Worm (Caenorhabditis elegans) whole organism, L4 larva: ENCODE data around the gene T10G3.3.

Source experiments
- D1046.2 ChIP-seq: fragments of 200-800 bp; sonication (Bioruptor generic); IDR thresholded peaks from 2 replicates; pipeline ENCODE4 v1.3.6; 2022; ENCODE audit warnings: missing genetic modification characterization, missing compliant biosample characterization
- F10B5.3 ChIP-seq: sonication (generic microtip); optimal IDR thresholded peaks from 2 replicates; lab custom pipeline; 2016; ENCODE audit warnings: mild to moderate bottlenecking, missing genetic modification characterization, missing compliant biosample characterization
- F44E2.7 ChIP-seq: fragments of 200-800 bp; sonication (Bioruptor generic); IDR thresholded peaks from 2 replicates; pipeline ENCODE4 v2.1.2; 2022; ENCODE audit warnings: missing genetic modification characterization, missing compliant biosample characterization
- F49E8.2 ChIP-seq: sonication (generic microtip); optimal IDR thresholded peaks from 2 replicates; lab custom pipeline; 2016; ENCODE audit warnings: missing compliant biosample characterization, mild to moderate bottlenecking, missing genetic modification characterization, borderline replicate concordance
- R02D3.7 ChIP-seq: fragments of 150-350 bp; sonication (generic microtip); optimal IDR thresholded peaks from 3 replicates; lab custom pipeline; 2014; ENCODE audit warnings: missing biosample characterization, missing genetic modification characterization
- Y105C5A.15 ChIP-seq: fragments of 200-800 bp; sonication (Bioruptor generic); IDR thresholded peaks from 2 replicates; pipeline ENCODE4 v1.3.6; 2022; ENCODE audit warnings: missing genetic modification characterization, missing compliant biosample characterization
- Y48G9A.11 ChIP-seq: fragments of 200-800 bp; sonication (Bioruptor generic); IDR thresholded peaks from 2 replicates; pipeline ENCODE4 v1.3.6; 2022; ENCODE audit warnings: missing genetic modification reagents, missing genetic modification characterization, missing compliant biosample characterization
- ceh-20 ChIP-seq: fragments of 200-800 bp; sonication (Bioruptor generic); IDR thresholded peaks from 2 replicates; pipeline ENCODE4 v1.3.6; 2022; ENCODE audit warnings: missing genetic modification reagents, missing genetic modification characterization, missing compliant biosample characterization
- ceh-28 ChIP-seq: fragments of 150-350 bp; optimal IDR thresholded peaks from 2 replicates; lab custom pipeline; 2014; ENCODE audit warnings: missing biosample characterization, missing genetic modification reagents, missing genetic modification characterization
- ceh-32 ChIP-seq: sonication (generic microtip); optimal IDR thresholded peaks from 2 replicates; lab custom pipeline; 2016; ENCODE audit warnings: mild to moderate bottlenecking, missing genetic modification characterization, missing compliant biosample characterization; ENCODE audit not compliant: poor library complexity
- ces-1 ChIP-seq: fragments of 150-350 bp; sonication (generic microtip); optimal IDR thresholded peaks from 4 replicates; lab custom pipeline; 2014; ENCODE audit warnings: missing biosample characterization, missing genetic modification reagents, missing genetic modification characterization
- ctbp-1 ChIP-seq: fragments of 200-800 bp; sonication (Bioruptor generic); IDR thresholded peaks from 2 replicates; pipeline ENCODE4 v1.3.6; 2022; ENCODE audit warnings: missing genetic modification reagents, missing genetic modification characterization, missing compliant biosample characterization
- daf-16 ChIP-seq, 3 experiments: sonication (generic microtip); optimal IDR thresholded peaks; 2 replicates each; lab custom pipeline; 2016 to 2017; ENCODE audit warnings: missing genetic modification characterization in 3 of 3, missing genetic modification reagents in 3 of 3, mild to moderate bottlenecking in 2 of 3, missing compliant biosample characterization in 2 of 3, missing biosample characterization in 1 of 3, moderate library complexity in 1 of 3
- daf-19 ChIP-seq: fragments of 200-800 bp; sonication (Bioruptor generic); conservative IDR thresholded peaks from 2 replicates; pipeline ENCODE4 v1.3.6; 2022; ENCODE audit warnings: missing genetic modification characterization, missing compliant biosample characterization
- dmd-8 ChIP-seq: fragments of 200-800 bp; sonication (Bioruptor generic); IDR thresholded peaks from 2 replicates; pipeline ENCODE4 v1.3.6; 2022; ENCODE audit warnings: missing genetic modification characterization, missing compliant biosample characterization
- dmd-9 ChIP-seq: fragments of 200-800 bp; sonication (Bioruptor generic); IDR thresholded peaks from 2 replicates; pipeline ENCODE4 v1.3.6; 2022; ENCODE audit warnings: missing genetic modification reagents, missing genetic modification characterization, missing compliant biosample characterization
- dpl-1 ChIP-seq: fragments of 150-350 bp; optimal IDR thresholded peaks from 2 replicates; lab custom pipeline; 2014; ENCODE audit warnings: missing biosample characterization, missing genetic modification reagents, missing genetic modification characterization
- jun-1 ChIP-seq: fragments of 150-350 bp; optimal IDR thresholded peaks from 2 replicates; lab custom pipeline; 2014; ENCODE audit warnings: missing biosample characterization, missing genetic modification reagents, missing genetic modification characterization
- lin-1 ChIP-seq: fragments of 200-800 bp; sonication (Bioruptor generic); IDR thresholded peaks from 2 replicates; pipeline ENCODE4 v1.3.6; 2022; ENCODE audit warnings: missing genetic modification reagents, missing genetic modification characterization, missing compliant biosample characterization
- lin-39 ChIP-seq: fragments of 150-350 bp; optimal IDR thresholded peaks from 2 replicates; lab custom pipeline; 2014; ENCODE audit warnings: missing biosample characterization, missing genetic modification reagents, missing genetic modification characterization
- lir-3 ChIP-seq: sonication (generic microtip); optimal IDR thresholded peaks from 2 replicates; lab custom pipeline; 2016; ENCODE audit warnings: mild to moderate bottlenecking, missing genetic modification characterization, missing compliant biosample characterization
- mdl-1 ChIP-seq, 2 experiments: fragments of 150-350 bp in 1 of 2; sonication (generic microtip) in 1 of 2; optimal IDR thresholded peaks; 2 replicates each; lab custom pipeline; 2014 to 2017; ENCODE audit warnings: missing biosample characterization in 2 of 2, missing genetic modification characterization in 2 of 2
- mep-1 ChIP-seq: fragments of 150-350 bp; sonication (generic microtip); optimal IDR thresholded peaks from 3 replicates; lab custom pipeline; 2014; ENCODE audit warnings: missing biosample characterization, missing genetic modification characterization
- mxl-3 ChIP-seq: fragments of 200-800 bp; sonication (Bioruptor generic); optimal IDR thresholded peaks from 2 replicates; lab custom pipeline; 2018; ENCODE audit warnings: mild to moderate bottlenecking, missing genetic modification characterization, missing compliant biosample characterization
- nhr-102 ChIP-seq: sonication (generic microtip); optimal IDR thresholded peaks from 2 replicates; lab custom pipeline; 2016; ENCODE audit warnings: mild to moderate bottlenecking, missing genetic modification characterization, moderate library complexity, missing compliant biosample characterization
- nhr-11 ChIP-seq: fragments of 150-350 bp; optimal IDR thresholded peaks from 2 replicates; lab custom pipeline; 2014; ENCODE audit warnings: missing biosample characterization, missing genetic modification characterization
- nhr-25 ChIP-seq: sonication (generic microtip); optimal IDR thresholded peaks from 2 replicates; lab custom pipeline; 2017; ENCODE audit warnings: missing genetic modification characterization, mild to moderate bottlenecking, missing compliant biosample characterization, antibody characterized with exemption, moderate library complexity, borderline replicate concordance; ENCODE audit not compliant: insufficient read depth
- nhr-28 ChIP-seq: fragments of 150-350 bp; optimal IDR thresholded peaks from 2 replicates; lab custom pipeline; 2014; ENCODE audit warnings: missing biosample characterization, missing genetic modification characterization
- nhr-41 ChIP-seq: fragments of 200-800 bp; sonication (Bioruptor generic); IDR thresholded peaks from 2 replicates; pipeline ENCODE4 v1.3.6; 2022; ENCODE audit warnings: missing genetic modification reagents, missing genetic modification characterization, missing compliant biosample characterization
- pqm-1 ChIP-seq: sonication (generic microtip); optimal IDR thresholded peaks from 2 replicates; lab custom pipeline; 2017; ENCODE audit warnings: missing biosample characterization, missing genetic modification characterization
- saeg-2 ChIP-seq: fragments of 200-800 bp; sonication (Bioruptor generic); IDR thresholded peaks from 2 replicates; pipeline ENCODE4 v1.3.6; 2022; ENCODE audit warnings: missing genetic modification reagents, missing genetic modification characterization, missing compliant biosample characterization
- sdz-12 ChIP-seq: fragments of 200-800 bp; sonication (Bioruptor generic); optimal IDR thresholded peaks from 2 replicates; lab custom pipeline; 2018; ENCODE audit warnings: mild to moderate bottlenecking, missing genetic modification characterization, missing compliant biosample characterization
- set-16 ChIP-seq: fragments of 200-800 bp; sonication (Bioruptor generic); IDR thresholded peaks from 2 replicates; pipeline ENCODE4 v1.3.6; 2022; ENCODE audit warnings: missing genetic modification reagents, missing genetic modification characterization, missing compliant biosample characterization
- snpc-4 ChIP-seq: fragments of 150-350 bp; optimal IDR thresholded peaks from 2 replicates; lab custom pipeline; 2014; ENCODE audit warnings: missing biosample characterization, missing genetic modification characterization
- spr-1 ChIP-seq: sonication (generic microtip); optimal IDR thresholded peaks from 2 replicates; lab custom pipeline; 2016; ENCODE audit warnings: mild to moderate bottlenecking, missing genetic modification characterization, missing compliant biosample characterization
- spr-3 ChIP-seq: fragments of 200-800 bp; sonication (Bioruptor generic); optimal IDR thresholded peaks from 2 replicates; lab custom pipeline; 2018; ENCODE audit warnings: mild to moderate bottlenecking, missing genetic modification characterization, missing compliant biosample characterization
- unc-39 ChIP-seq: sonication (generic microtip); optimal IDR thresholded peaks from 2 replicates; lab custom pipeline; 2017; ENCODE audit warnings: missing biosample characterization, missing genetic modification characterization
- unc-62 ChIP-seq, 3 experiments: fragments of 150-350 bp in 1 of 3; sonication (generic microtip); optimal IDR thresholded peaks in 2 of 3; peaks in 1 of 3; 1 replicate in 1 of 3; 2 replicates in 2 of 3; lab custom pipeline; 2014 to 2017; ENCODE audit warnings: missing biosample characterization in 3 of 3, missing genetic modification characterization in 3 of 3, missing genetic modification reagents in 3 of 3, missing genotype in 1 of 3
- vab-7 ChIP-seq: fragments of 200-800 bp; sonication (Bioruptor generic); IDR thresholded peaks from 2 replicates; pipeline ENCODE4 v1.3.6; 2022; ENCODE audit warnings: missing genetic modification reagents, missing genetic modification characterization, missing compliant biosample characterization
- zag-1 ChIP-seq: fragments of 150-350 bp; optimal IDR thresholded peaks from 2 replicates; lab custom pipeline; 2014; ENCODE audit warnings: missing biosample characterization, missing genetic modification characterization
- zfp-3 ChIP-seq: fragments of 200-800 bp; sonication (Bioruptor generic); conservative IDR thresholded peaks from 2 replicates; pipeline ENCODE4 v1.3.6; 2022; ENCODE audit warnings: missing genetic modification reagents, missing genetic modification characterization, missing compliant biosample characterization
- ztf-11 ChIP-seq: fragments of 150-350 bp; optimal IDR thresholded peaks from 2 replicates; lab custom pipeline; 2014; ENCODE audit warnings: missing biosample characterization, missing genetic modification characterization
- ztf-7 ChIP-seq: fragments of 150-350 bp; optimal IDR thresholded peaks from 2 replicates; lab custom pipeline; 2014; ENCODE audit warnings: missing biosample characterization, missing genetic modification characterization

Gene T10G3.3

DNA sequence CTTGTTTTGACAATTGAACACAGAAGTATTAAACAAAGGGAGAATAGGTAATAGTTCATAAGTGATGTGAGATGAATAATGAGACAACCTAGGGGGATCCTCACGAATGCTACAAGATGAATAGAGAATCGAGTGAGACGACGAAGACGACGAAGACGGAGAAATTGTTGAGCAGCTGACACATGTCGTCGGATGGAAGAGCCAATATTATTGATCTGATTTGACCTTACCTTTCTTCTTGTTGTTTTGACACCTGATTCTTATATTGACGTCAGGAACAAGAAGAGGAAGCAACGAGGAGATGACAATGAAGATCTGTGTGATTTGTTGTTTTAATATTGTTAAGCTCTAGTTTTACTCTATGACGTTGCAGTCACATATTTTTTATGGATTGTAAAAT lies 16.5 kb downstream of the T10G3.3 start, which contains the start of gene T10G3.1:
TSS of gene T10G3.1 (minus strand) at position 213 of the 400 bp plus-strand sequence.
- TF ChIP-seq nhr-11 (tag; lab: Kevin White, UChicago) (peak; percentile 49), Y48G9A.11 (GFP tag; lab: Robert Waterston, UW) (no peak), daf-16 (GFP tag; optimal IDR thresholded peaks at IDR 0.05; lab: Kevin White, UChicago) (peak in 1 of 2 experiments; percentile 94), daf-16 (tag; optimal IDR thresholded peaks at IDR 0.05; lab: Kevin White, UChicago) (no peak), ctbp-1 (no peak)

DNA sequence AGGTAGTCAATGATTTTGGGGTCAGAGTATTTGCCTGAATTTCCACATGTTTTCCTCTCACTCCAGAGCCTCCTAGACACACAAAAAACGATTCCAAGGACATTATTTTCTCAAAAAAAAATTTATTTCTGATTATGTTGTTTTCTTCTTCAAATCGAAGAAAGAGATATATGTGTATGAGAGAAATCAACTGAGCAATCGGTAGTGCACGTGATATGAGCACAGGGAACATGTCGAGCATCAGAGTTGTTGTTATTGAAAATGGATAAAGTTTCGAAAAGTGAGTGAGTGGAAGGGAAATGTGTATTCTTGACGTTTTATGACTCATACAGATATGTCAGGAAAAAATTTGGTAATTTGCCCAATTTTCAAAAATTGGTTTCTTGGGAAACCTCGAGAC lies 17.9 kb downstream of the T10G3.3 start:
- TF ChIP-seq mdl-1 (tag; optimal IDR thresholded peaks at IDR 0.05; lab: Kevin White, UChicago), result no peak
- TF ChIP-seq unc-62 (GFP tag; optimal IDR thresholded peaks at IDR 0.05 in 1 of 2; lab: Kevin White, UChicago), result no peak
- TF ChIP-seq unc-62 (tag; optimal IDR thresholded peaks at IDR 0.05; lab: Kevin White, UChicago), result no peak
- no peak for TF ChIP-seq lin-39 (tag; lab: Kevin White, UChicago)
- TF ChIP-seq mep-1, result no peak
- peak; percentile 14 for TF ChIP-seq nhr-11 (tag; lab: Kevin White, UChicago)
- TF ChIP-seq dmd-8 (GFP tag; lab: Robert Waterston, UW), result no peak
- TF ChIP-seq daf-16 (GFP tag; optimal IDR thresholded peaks at IDR 0.05; lab: Kevin White, UChicago), result peak in 1 of 2 experiments; percentile 59
- TF ChIP-seq daf-16 (tag; optimal IDR thresholded peaks at IDR 0.05; lab: Kevin White, UChicago), result no peak
- TF ChIP-seq, all 104 proteins: peak for 2

DNA sequence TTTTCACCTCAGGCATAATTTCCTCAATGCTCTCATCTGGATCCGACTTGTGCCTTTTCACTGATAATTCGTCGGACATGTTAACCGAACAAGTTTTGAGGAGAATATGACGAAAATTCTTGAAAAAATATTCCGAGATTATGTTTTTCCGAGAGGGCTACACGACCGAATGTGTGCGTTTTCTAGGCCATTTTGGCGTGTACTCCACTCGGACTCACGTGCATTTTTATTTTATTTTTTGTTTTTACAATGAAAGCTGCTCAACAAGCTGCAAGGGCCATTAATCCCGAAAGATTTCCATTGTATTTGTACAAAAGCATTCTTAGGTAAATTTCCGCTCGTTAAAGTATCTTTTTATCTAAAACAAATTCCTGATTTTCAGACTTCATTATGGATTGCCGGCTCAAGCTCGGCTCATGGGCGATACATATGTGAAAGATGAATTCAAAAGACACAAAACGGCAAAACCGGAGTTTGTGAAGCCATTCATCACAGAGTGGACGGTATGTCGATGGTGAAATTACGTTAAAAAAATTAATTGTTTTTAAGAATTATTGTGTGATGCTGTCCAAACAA lies 21.7 kb downstream of the T10G3.3 start, which contains the start of the genes F25H9.6 and F25H9.7:
TSS of gene F25H9.6 (minus strand) at position 172 of the 576 bp plus-strand sequence.
TSS of gene F25H9.7 (plus strand) at position 187 of the 576 bp plus-strand sequence.
- no peak for TF ChIP-seq nhr-41 (GFP tag; lab: Robert Waterston, UW)
- TF ChIP-seq pqm-1 (tag; lab: Kevin White, UChicago), result no peak
- TF ChIP-seq ceh-32 (tag; lab: Kevin White, UChicago), result no peak
- peak; percentile 43 to 86 for TF ChIP-seq daf-16 (GFP tag; optimal IDR thresholded peaks at IDR 0.05; lab: Kevin White, UChicago)
- TF ChIP-seq daf-16 (tag; optimal IDR thresholded peaks at IDR 0.05; lab: Kevin White, UChicago), result peak; percentile 29
- peak; percentile 98 for TF ChIP-seq dmd-9 (GFP tag; lab: Robert Waterston, UW)
- no peak for TF ChIP-seq lin-39 (tag; lab: Kevin White, UChicago)
- TF ChIP-seq ztf-11 (tag; lab: Kevin White, UChicago), result no peak
- TF ChIP-seq dpl-1 (GFP tag; lab: Kevin White, UChicago), result peak; percentile 77
- TF ChIP-seq F10B5.3 (tag; lab: Kevin White, UChicago), result peak; percentile 44
- TF ChIP-seq saeg-2 (GFP tag; lab: Robert Waterston, UW), result no peak
- peak; percentile 65 for TF ChIP-seq ztf-7 (tag; lab: Kevin White, UChicago)
- peak; percentile 53 for TF ChIP-seq spr-3 (GFP tag; lab: Kevin White, UChicago)
- TF ChIP-seq sdz-12 (GFP tag; lab: Kevin White, UChicago), result peak; percentile 93
- TF ChIP-seq unc-39, result no peak
- TF ChIP-seq ceh-28 (tag; lab: Kevin White, UChicago), result no peak
- no peak for TF ChIP-seq zag-1 (tag; lab: Kevin White, UChicago)
- TF ChIP-seq ces-1 (GFP tag; lab: Kevin White, UChicago), result no peak
- peak; percentile 48 for TF ChIP-seq nhr-102
- peak; percentile 83 for TF ChIP-seq ceh-20 (GFP tag; lab: Robert Waterston, UW)
- no peak for TF ChIP-seq F44E2.7 (GFP tag; lab: Robert Waterston, UW)
- peak; percentile 13 for TF ChIP-seq nhr-28 (tag; lab: Kevin White, UChicago)
- TF ChIP-seq spr-1 (tag; lab: Kevin White, UChicago), result peak; percentile 59
- peak; percentile 78; the same call in 1 of the 2 replicates for TF ChIP-seq D1046.2
- TF ChIP-seq F49E8.2 (tag; lab: Kevin White, UChicago), result peak; percentile 79
- TF ChIP-seq vab-7 (GFP tag; lab: Robert Waterston, UW), result peak; percentile 57; the same call in 1 of the 2 replicates
- TF ChIP-seq mxl-3, result peak; percentile 71
- TF ChIP-seq jun-1 (tag; lab: Kevin White, UChicago), result no peak
- no peak for TF ChIP-seq Y105C5A.15 (GFP tag; lab: Robert Waterston, UW)
- TF ChIP-seq R02D3.7 (tag; lab: Kevin White, UChicago), result no peak
- TF ChIP-seq lin-1 (GFP tag; lab: Robert Waterston, UW), result no peak
- no peak for TF ChIP-seq snpc-4 (tag; lab: Kevin White, UChicago)
- TF ChIP-seq nhr-25 (tag; lab: Kevin White, UChicago), result no peak
- peak; percentile 62; the same call in 1 of the 2 replicates for TF ChIP-seq zfp-3 (GFP tag; lab: Robert Waterston, UW)
- peak; percentile 94 for TF ChIP-seq Y48G9A.11 (GFP tag; lab: Robert Waterston, UW)
- peak in 1 of 2 experiments; percentile 98 for TF ChIP-seq unc-62 (GFP tag; optimal IDR thresholded peaks at IDR 0.05 in 1 of 2; lab: Kevin White, UChicago)
- no peak for TF ChIP-seq unc-62 (tag; optimal IDR thresholded peaks at IDR 0.05; lab: Kevin White, UChicago)
- no peak for TF ChIP-seq set-16 (GFP tag; lab: Robert Waterston, UW)
- peak; percentile 1 for TF ChIP-seq lir-3 (tag; lab: Kevin White, UChicago)
- TF ChIP-seq daf-19 (GFP tag; lab: Robert Waterston, UW), result 0 out of 2 replicates have a peak, but pooled peaks have one; percentile 33
